Worm (Caenorhabditis elegans): ENCODE results near the gene C29E4.10.
A peak's percentile ranks its signal among the peaks of the same experiment; 100 is the strongest.

The C29E4.10 gene

DNA sequence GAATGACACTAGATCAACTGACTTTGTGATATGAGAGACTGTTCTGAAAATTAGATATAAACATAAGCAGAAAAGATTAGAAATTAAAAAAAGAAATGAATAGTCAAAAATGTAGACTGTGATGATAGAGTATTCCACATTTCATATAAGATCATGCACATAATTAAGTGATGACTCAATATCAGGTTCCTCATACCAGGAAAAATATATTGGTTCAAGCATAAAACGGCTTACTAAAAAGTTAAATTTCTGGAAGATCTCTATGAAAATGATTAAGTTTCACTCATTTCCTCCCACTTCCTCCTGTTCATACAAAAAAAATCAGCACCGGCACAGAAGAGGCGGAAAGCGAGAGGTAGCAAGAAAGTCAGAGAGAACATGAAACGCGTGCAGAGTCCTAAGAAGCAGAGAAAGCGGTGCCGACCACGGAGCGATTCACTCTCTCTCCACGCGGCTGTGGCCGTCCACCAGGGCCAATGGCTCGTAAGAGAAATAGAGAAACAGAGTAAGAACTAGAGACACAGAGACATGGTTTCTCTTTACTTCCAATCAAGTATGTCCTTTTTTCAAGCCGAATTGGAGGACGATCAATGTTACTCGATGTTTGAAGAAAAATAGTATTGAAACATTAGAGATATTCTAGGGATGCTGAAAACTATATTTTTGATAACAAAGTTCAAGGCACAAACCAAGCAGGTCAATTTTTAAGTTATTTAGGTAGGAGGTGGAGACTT is 45.9 kb upstream of the C29E4.10 start, which contains the start of the genes ZK688.5 and fahd-1 (continued):
- TF ChIP-seq T20F7.1 (GFP tag; optimal IDR thresholded peaks at IDR 0.05) (peak; percentile 40), ZK337.2 (GFP tag; IDR thresholded peaks at IDR 0.05) (no peak), ztf-11 (tag; optimal IDR thresholded peaks at IDR 0.05) (no peak), nhr-11 (tag; optimal IDR thresholded peaks at IDR 0.05) (peak; percentile 78)

ce11 chrIII:7892333-7892732 is 45.3 kb upstream of the C29E4.10 start:
- no peak for TF ChIP-seq lin-13 (GFP tag; optimal IDR thresholded peaks at IDR 0.05)
- TF ChIP-seq lsy-2 (tag; optimal IDR thresholded peaks at IDR 0.05), result no peak
- TF ChIP-seq spr-3 (GFP tag; optimal IDR thresholded peaks at IDR 0.05), result no peak
- no peak for TF ChIP-seq nhr-42 (GFP tag; IDR thresholded peaks at IDR 0.05)
- no peak for TF ChIP-seq lin-29 (GFP tag; IDR thresholded peaks at IDR 0.05)
- TF ChIP-seq spr-1 (tag; optimal IDR thresholded peaks at IDR 0.05), result no peak
- no peak for TF ChIP-seq duxl-1 (tag; optimal IDR thresholded peaks at IDR 0.05; ENCODE audit: poor library complexity)
- TF ChIP-seq gei-8 (GFP tag; optimal IDR thresholded peaks at IDR 0.05), result no peak
- no peak for TF ChIP-seq nhr-6 (tag; optimal IDR thresholded peaks at IDR 0.05)
- no peak for TF ChIP-seq egl-43 (GFP tag; IDR thresholded peaks at IDR 0.05)
- TF ChIP-seq hlh-30 (tag; optimal IDR thresholded peaks at IDR 0.05; ENCODE audit: insufficient read depth), result peak; percentile 12
- TF ChIP-seq mdt-29 (GFP tag; IDR thresholded peaks at IDR 0.05), result no peak
- no peak for TF ChIP-seq ZK337.2 (GFP tag; IDR thresholded peaks at IDR 0.05)
- peak in 1 of 2 experiments; percentile 79 for TF ChIP-seq unc-62 (GFP tag; optimal IDR thresholded peaks at IDR 0.05 in 1 of 2)
- no peak for TF ChIP-seq unc-62 (tag; optimal IDR thresholded peaks at IDR 0.05)
- no peak for TF ChIP-seq mes-2 (tag; optimal IDR thresholded peaks at IDR 0.05; ENCODE audit: poor library complexity, severe bottlenecking)
- no peak for TF ChIP-seq lin-1 (GFP tag; IDR thresholded peaks at IDR 0.05)
- TF ChIP-seq hmg-1.1 (GFP tag; IDR thresholded peaks at IDR 0.05), result no peak

DNA sequence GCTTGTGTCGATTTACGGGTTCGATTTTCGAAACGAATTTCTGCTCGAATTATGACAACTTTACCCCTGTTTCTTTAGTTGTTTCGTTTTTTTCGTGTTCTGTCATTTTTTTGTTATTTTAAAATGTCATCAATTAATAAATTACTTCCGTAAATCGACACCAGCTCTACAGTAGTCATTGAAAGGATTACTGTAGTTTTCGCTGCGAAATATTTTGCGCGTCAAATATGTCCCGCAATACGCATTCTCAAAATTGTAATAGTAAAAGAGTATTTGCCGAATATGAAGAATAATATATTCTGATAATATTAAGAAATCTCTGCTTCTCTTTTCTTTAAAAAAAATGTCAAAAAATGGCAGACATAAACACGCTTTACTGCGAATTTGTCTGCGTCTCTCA is 44.4 kb upstream of the C29E4.10 start:
- TF ChIP-seq ces-1 (GFP tag; optimal IDR thresholded peaks at IDR 0.05) (no peak), dmd-9 (GFP tag; IDR thresholded peaks at IDR 0.05) (no peak), zip-11 (GFP tag; IDR thresholded peaks at IDR 0.05) (no peak), T26A8.4 (GFP tag; IDR thresholded peaks at IDR 0.05) (no peak), mdl-1 (tag; optimal IDR thresholded peaks at IDR 0.05) (no peak), lin-13 (GFP tag; optimal IDR thresholded peaks at IDR 0.05) (no peak), mxl-2 (GFP tag; conservative IDR thresholded peaks at IDR 0.05) (no peak)

DNA sequence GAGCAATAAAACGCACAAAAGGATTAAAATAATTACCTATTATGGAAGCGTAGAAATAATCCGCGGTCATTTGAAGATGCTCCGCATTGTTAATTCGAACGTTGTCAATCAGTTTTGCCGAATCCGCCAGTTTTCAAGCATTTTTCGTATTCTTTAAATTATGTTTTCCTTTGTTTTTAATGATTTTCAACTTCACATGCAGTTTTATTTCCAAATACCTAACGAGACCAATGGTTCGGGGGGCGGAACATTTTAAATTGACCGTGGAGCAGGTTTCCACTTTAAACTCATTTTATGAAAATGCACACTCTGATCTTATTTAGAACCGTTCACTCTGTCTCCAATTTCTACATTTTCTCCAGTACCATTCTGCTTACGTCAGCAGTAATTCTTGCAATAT is 42.9 kb upstream of the C29E4.10 start, which contains the start of gene ZK688.4:
Gene ZK688.4, plus strand, starts transcription at position 301 of the 400 bp plus-strand sequence.
- TF ChIP-seq ztf-11 (tag; optimal IDR thresholded peaks at IDR 0.05), result no peak
- TF ChIP-seq zfp-2 (tag; optimal IDR thresholded peaks at IDR 0.05), result no peak
- no peak for TF ChIP-seq aha-1 (tag)
- TF ChIP-seq attf-4 (tag; optimal IDR thresholded peaks at IDR 0.05), result no peak
- TF ChIP-seq ceh-62 (tag; optimal IDR thresholded peaks at IDR 0.05), result no peak
- no peak for TF ChIP-seq nhr-10 (tag; optimal IDR thresholded peaks at IDR 0.05)
- TF ChIP-seq pqm-1 (tag; optimal IDR thresholded peaks at IDR 0.05), result no peak
- TF ChIP-seq ztf-7 (tag; optimal IDR thresholded peaks at IDR 0.05), result no peak
- TF ChIP-seq spr-3 (GFP tag; optimal IDR thresholded peaks at IDR 0.05), result no peak
- no peak for TF ChIP-seq nhr-42 (GFP tag; IDR thresholded peaks at IDR 0.05)
- no peak for TF ChIP-seq daf-19 (GFP tag; conservative IDR thresholded peaks at IDR 0.05)
- no peak for TF ChIP-seq T26A8.4 (GFP tag; IDR thresholded peaks at IDR 0.05)
- no peak for TF ChIP-seq D1046.2 (GFP tag; IDR thresholded peaks at IDR 0.05)

All from whole organism, L4 larva.